Worm (Caenorhabditis elegans): ENCODE data around the gene ins-6.
"Not testable (repeated sequence)": the region's sequence is repeated elsewhere in the genome, so short reads cannot be mapped to it uniquely, and the experiment has no call there.

ins-6 gene

DNA sequence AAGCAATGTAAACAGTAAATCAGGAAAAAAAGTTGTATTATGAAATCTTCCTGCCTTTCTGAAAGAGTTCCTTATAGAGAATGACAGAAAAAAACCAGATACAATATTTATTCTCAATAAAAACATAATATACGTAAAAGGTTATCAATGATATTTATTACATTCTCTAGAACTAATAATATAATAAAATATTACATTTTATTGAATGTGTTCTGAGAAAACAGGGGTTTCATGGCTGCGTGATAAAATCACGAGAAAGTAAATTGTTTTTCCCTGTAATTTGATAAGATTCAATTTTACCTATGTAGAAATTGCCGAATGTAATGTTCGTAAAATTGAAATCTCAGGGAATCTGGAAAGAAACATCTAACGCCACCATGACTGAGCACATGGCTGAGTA, 35.3 kb upstream of the ins-6 start:
- TF ChIP-seq T22C8.4 (GFP tag; IDR thresholded peaks at IDR 0.05) (no peak), cog-1 (tag; optimal IDR thresholded peaks at IDR 0.05) (no peak), klf-2 (GFP tag; conservative IDR thresholded peaks at IDR 0.05) (no peak), med-1 (GFP tag; optimal IDR thresholded peaks at IDR 0.05; ENCODE audit: insufficient read depth) (no peak), ztf-29 (GFP tag; IDR thresholded peaks at IDR 0.05) (no peak), tab-1 (GFP tag; IDR thresholded peaks at IDR 0.05) (no peak), ztf-23 (GFP tag; IDR thresholded peaks at IDR 0.05) (no peak), flt-1 (GFP tag; IDR thresholded peaks at IDR 0.05) (no peak), ref-1 (GFP tag; conservative IDR thresholded peaks at IDR 0.05) (no peak)

DNA sequence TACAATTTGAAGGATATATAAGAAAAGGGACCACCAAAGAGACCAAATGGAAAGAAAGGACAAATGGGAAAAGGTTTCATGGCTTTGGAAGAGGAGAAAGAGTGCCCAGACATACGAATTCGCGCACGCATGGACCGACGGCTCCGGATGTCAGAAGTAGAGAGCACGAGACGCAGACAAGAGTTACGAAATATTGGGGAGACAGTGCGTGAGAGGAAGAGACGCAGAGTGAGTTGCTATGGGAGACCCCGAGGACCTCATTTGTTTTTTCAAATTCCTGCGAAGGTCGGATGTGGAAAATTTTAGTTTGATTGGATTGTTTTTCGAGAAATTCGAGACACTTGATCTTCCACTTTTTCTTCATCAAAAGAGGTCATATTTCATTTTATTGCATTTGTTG, 33.6 kb upstream of the ins-6 start:
- no peak for TF ChIP-seq T22C8.4 (GFP tag; IDR thresholded peaks at IDR 0.05)
- no peak for TF ChIP-seq klf-2 (GFP tag; conservative IDR thresholded peaks at IDR 0.05)
- TF ChIP-seq ztf-29 (GFP tag; IDR thresholded peaks at IDR 0.05) = no peak
- TF ChIP-seq med-1 (GFP tag; optimal IDR thresholded peaks at IDR 0.05; ENCODE audit: insufficient read depth) = no peak
- no peak for TF ChIP-seq flt-1 (GFP tag; IDR thresholded peaks at IDR 0.05)
- no peak for TF ChIP-seq ref-1 (GFP tag; conservative IDR thresholded peaks at IDR 0.05)

DNA sequence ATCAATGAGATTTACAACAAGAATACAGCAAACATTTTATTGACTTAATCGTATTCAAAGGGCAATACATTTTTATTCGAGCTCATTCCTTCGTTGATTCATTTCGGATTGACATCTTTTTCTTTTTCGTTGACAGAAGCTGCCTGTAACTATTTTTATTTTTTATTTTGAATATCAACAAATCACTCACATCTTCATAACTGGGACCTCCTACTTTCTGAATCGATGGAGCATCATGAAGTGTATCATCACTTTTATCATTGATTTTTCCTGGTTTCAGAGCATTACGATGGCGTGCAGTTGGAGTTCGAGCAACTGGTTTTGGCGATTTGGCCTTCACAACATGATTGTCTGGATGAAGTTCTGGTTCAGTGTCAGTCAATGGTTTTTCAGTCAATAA, 32.2 kb upstream of the ins-6 start, which contains the start of gene B0034.1:
Gene B0034.1 (plus strand): TSS at position 301 of the 400 bp plus-strand sequence.
- no peak for TF ChIP-seq cog-1 (tag; optimal IDR thresholded peaks at IDR 0.05)
- no peak for TF ChIP-seq T22C8.4 (GFP tag; IDR thresholded peaks at IDR 0.05)
- no peak for TF ChIP-seq med-1 (GFP tag; optimal IDR thresholded peaks at IDR 0.05; ENCODE audit: insufficient read depth)
- TF ChIP-seq ref-1 (GFP tag; conservative IDR thresholded peaks at IDR 0.05) = no peak
- no peak for TF ChIP-seq ztf-29 (GFP tag; IDR thresholded peaks at IDR 0.05)
- no peak for TF ChIP-seq klf-2 (GFP tag; conservative IDR thresholded peaks at IDR 0.05)
- no peak for TF ChIP-seq ztf-23 (GFP tag; IDR thresholded peaks at IDR 0.05)
- TF ChIP-seq flt-1 (GFP tag; IDR thresholded peaks at IDR 0.05) = no peak
- TF ChIP-seq tab-1 (GFP tag; IDR thresholded peaks at IDR 0.05) = no peak

DNA sequence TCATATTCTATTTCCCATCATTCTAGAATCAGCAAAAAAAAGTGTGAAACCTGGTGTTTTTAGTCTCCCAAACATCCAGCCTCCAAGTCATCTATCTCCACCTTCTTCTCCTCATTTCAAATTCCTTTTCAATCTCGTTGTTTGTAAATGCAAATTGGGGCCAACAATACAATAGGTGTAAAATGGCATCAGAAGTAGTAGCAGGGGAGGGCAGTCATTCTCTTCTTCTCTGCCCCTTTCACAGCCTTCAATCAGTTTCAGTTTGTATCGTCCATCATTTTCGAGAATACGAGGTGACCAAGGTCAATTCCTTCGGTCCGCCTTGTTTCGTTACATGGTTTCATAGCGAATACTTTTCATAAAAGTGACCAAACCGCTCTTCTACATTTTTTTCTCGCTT, 30.9 kb upstream of the ins-6 start, which contains the start of gene B0034.4:
Gene B0034.4 (minus strand): TSS at position 229 of the 400 bp plus-strand sequence.
- no peak for TF ChIP-seq klf-2 (GFP tag; conservative IDR thresholded peaks at IDR 0.05)
- no peak for TF ChIP-seq cog-1 (tag; optimal IDR thresholded peaks at IDR 0.05)
- TF ChIP-seq med-1 (GFP tag; optimal IDR thresholded peaks at IDR 0.05; ENCODE audit: insufficient read depth) = no peak
- TF ChIP-seq ref-1 (GFP tag; conservative IDR thresholded peaks at IDR 0.05) = no peak
- TF ChIP-seq flt-1 (GFP tag; IDR thresholded peaks at IDR 0.05) = no peak
- TF ChIP-seq ztf-29 (GFP tag; IDR thresholded peaks at IDR 0.05) = no peak
- no peak for TF ChIP-seq T22C8.4 (GFP tag; IDR thresholded peaks at IDR 0.05)
- no peak for TF ChIP-seq tab-1 (GFP tag; IDR thresholded peaks at IDR 0.05)
- no peak for TF ChIP-seq ztf-23 (GFP tag; IDR thresholded peaks at IDR 0.05)

DNA sequence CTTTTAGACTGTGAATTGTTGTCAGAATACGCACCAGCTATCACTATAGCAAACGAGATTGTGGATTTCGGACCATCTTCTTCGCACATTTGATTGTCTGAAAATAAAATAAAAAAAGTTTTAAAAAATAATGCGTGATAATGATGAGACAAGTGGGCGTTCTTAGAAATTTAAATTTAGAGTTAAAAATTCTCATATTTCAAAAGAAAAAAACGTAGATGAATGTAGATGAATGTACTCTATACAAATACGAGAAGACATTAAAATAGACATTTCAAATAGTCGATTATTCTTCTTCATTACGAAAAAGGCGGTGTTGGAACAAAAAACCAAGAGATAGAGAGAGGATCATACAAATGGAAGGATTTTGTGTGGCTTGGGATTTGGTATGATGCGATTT, 25.4 kb upstream of the ins-6 start, which contains the start of gene B0034.5:
Gene B0034.5 (minus strand): TSS at position 101 of the 400 bp plus-strand sequence.
- no peak for TF ChIP-seq tab-1 (GFP tag; IDR thresholded peaks at IDR 0.05)

DNA sequence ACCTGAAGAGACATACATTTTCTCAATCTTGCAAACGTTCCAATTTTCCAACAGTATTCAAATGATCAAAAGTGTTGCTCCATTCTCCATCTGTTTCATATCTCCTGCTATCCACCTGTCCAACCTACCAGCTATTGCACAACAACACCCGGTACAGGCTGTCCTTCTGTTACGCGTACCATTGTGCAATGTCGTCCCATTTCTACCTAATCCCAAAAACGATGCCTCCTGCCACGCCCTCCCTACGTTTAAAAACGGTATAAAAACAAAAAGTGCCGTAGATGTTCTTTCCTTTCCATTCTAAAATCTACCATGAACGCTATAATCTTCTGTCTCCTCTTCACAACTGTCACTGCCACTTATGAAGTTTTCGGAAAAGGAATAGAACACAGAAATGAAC, 12.0 kb upstream of the ins-6 start, which contains the start of gene ins-2:
Gene ins-2 (plus strand): TSS at position 301 of the 400 bp plus-strand sequence.
- TF ChIP-seq ref-1 (GFP tag; conservative IDR thresholded peaks at IDR 0.05) (no peak), cog-1 (tag; optimal IDR thresholded peaks at IDR 0.05) (no peak), tab-1 (GFP tag; IDR thresholded peaks at IDR 0.05) (no peak), T22C8.4 (GFP tag; IDR thresholded peaks at IDR 0.05) (no peak), med-1 (GFP tag; optimal IDR thresholded peaks at IDR 0.05; ENCODE audit: insufficient read depth) (no peak)

DNA sequence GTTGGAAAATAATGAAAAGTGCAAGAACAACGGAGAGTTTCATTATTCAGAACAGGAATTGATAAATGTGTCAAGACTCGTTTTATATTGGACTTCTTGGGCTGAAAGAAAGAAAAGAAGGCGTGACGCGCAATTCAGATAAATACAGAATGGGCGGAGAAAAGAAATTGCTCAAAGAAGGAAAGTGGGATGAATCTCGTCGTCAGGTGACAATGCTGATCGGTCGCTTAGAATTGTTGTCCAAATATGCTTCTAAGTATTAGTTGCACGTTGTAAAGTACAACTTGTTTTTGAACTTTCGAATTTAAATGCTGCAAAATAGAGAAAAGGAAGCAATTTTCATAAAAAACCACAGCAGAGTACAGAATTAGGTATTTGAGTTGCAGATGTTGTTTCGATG, 9.6 kb upstream of the ins-6 start, which contains the start of gene ins-3:
Gene ins-3 (minus strand): TSS at position 101 of the 400 bp plus-strand sequence.
- TF ChIP-seq ztf-23 (GFP tag; IDR thresholded peaks at IDR 0.05) (no peak), flt-1 (GFP tag; IDR thresholded peaks at IDR 0.05) (no peak), ref-1 (GFP tag; conservative IDR thresholded peaks at IDR 0.05) (no peak), cog-1 (tag; optimal IDR thresholded peaks at IDR 0.05) (no peak), tab-1 (GFP tag; IDR thresholded peaks at IDR 0.05) (no peak), klf-2 (GFP tag; conservative IDR thresholded peaks at IDR 0.05) (no peak), ztf-29 (GFP tag; IDR thresholded peaks at IDR 0.05) (no peak), med-1 (GFP tag; optimal IDR thresholded peaks at IDR 0.05; ENCODE audit: insufficient read depth) (no peak), T22C8.4 (GFP tag; IDR thresholded peaks at IDR 0.05) (no peak)

DNA sequence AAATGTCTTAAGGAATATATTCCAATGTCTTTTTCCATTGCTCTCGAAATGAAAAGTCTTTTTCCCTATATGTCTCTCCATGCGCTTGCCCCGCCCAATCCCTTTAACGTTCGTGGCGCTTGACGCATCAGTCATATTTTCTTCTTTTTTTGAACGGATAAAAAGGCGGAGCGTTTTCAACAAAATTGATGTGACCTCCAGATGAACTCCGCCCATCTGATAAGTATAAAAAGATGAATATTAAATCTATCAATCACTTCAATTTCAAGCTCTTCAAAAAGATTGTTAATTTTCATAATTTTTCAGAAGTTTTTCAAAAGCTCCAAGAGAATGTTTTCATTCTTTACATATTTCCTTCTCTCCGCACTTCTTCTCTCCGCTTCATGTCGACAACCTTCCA, 4.2 kb upstream of the ins-6 start, which contains the start of gene ins-4:
Gene ins-4 (plus strand): TSS at position 301 of the 400 bp plus-strand sequence.
- no peak for TF ChIP-seq flt-1 (GFP tag; IDR thresholded peaks at IDR 0.05)
- TF ChIP-seq ref-1 (GFP tag; conservative IDR thresholded peaks at IDR 0.05) = no peak
- no peak for TF ChIP-seq cog-1 (tag; optimal IDR thresholded peaks at IDR 0.05)
- TF ChIP-seq T22C8.4 (GFP tag; IDR thresholded peaks at IDR 0.05) = no peak
- no peak for TF ChIP-seq tab-1 (GFP tag; IDR thresholded peaks at IDR 0.05)
- TF ChIP-seq ztf-29 (GFP tag; IDR thresholded peaks at IDR 0.05) = no peak
- no peak for TF ChIP-seq klf-2 (GFP tag; conservative IDR thresholded peaks at IDR 0.05)
- TF ChIP-seq ztf-23 (GFP tag; IDR thresholded peaks at IDR 0.05) = no peak
- TF ChIP-seq med-1 (GFP tag; optimal IDR thresholded peaks at IDR 0.05; ENCODE audit: insufficient read depth) = no peak

DNA sequence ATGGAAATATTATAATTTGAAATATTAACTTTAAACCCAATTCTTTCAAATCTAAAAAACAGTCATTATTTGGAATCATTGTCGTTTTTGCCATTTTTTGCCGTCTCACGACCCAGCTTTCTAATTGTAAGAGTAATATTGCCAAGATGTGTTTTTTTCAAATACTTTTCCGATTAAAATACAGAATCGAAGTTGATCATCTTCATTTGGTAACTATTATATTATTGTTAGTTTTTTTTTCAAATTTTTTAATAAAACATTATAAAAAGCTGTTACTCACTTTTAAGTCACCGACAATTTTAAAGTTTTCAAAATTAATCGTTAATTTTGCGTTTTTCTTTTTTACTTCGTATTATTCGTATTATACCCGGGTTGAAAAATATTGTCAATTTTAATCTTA, 3.0 kb upstream of the ins-6 start, which contains the start of gene ins-5:
Gene ins-5 (plus strand): TSS at position 301 of the 400 bp plus-strand sequence.
- TF ChIP-seq ref-1 (GFP tag; conservative IDR thresholded peaks at IDR 0.05) = no peak

DNA sequence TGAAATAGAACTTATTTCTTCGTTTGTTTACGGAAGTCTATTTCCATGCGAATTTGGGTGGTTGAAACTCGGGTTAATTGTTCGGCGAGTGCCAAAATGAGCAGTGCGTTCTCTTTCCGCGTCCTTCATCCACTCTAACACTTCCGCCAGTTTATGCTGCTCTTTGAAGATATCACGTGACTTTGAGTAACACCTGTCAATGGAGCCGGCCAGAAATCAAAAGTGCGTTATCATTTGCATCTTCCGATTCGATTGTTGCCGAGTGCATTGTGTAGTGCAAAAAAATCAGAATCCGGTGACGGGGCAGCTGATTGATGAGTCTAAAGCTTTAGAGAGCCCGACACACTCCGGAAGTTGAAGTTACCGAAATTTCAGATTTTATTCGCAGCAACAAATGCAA, 768 bp downstream of the ins-6 start:
- TF ChIP-seq klf-2 (GFP tag; conservative IDR thresholded peaks at IDR 0.05) (no peak), T22C8.4 (GFP tag; IDR thresholded peaks at IDR 0.05) (no peak), tab-1 (GFP tag; IDR thresholded peaks at IDR 0.05) (no peak), ref-1 (GFP tag; conservative IDR thresholded peaks at IDR 0.05) (no peak)

DNA sequence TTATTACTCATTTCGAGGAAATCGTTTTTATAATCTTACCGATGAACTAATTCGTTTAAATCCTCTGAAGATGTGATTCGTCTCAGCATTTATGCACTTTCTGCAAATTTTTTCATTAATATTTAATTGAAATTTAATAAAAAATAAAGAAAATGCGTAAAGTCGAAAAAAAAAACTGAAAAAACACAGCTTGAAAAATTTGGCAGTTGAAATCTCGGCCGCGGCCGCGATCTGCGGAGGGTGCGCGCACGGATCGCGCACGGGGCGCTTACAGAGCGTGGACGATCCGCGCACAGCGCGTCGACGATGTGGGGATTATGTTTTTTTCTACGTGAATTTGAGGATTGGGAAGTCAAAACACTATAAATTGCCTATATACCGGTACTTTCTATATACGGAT, 8.7 kb downstream of the ins-6 start, which contains the start of gene ZK84.4:
Gene ZK84.4 (minus strand): TSS at position 101 of the 400 bp plus-strand sequence.
- not testable (repeated sequence) for TF ChIP-seq klf-2 (GFP tag; conservative IDR thresholded peaks at IDR 0.05); T22C8.4 (GFP tag; IDR thresholded peaks at IDR 0.05); med-1 (GFP tag; optimal IDR thresholded peaks at IDR 0.05; ENCODE audit: insufficient read depth)
